Fruit fly (Drosophila melanogaster): Measurements from ENCODE around the gene Lcp65Af.

Gene Lcp65Af

DNA sequence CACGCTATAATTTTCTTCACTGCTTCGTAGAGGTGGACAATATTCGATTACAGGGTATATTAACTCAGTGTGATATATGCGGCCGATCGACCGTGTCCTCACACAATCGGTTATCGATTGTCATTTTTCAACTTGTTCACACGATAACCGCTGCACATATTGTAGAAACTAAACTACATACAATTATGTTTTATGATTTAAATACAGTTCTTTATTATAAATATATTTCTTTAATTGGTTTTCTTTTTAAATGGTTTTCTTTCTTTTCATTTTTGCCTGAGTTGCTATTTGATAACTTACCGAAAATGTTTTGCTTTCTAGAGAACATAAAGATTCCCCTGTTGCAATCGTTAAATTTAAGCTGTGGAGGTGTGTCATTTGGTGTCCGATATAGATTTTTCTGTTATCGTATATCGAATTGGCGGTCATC is 37.2 kb upstream of the Lcp65Af start, which contains the start of the genes fmt and CG7376:
Gene fmt, minus strand, starts transcription at position 55 of the 430 bp plus-strand sequence.
Gene CG7376, plus strand, starts transcription at position 423 of the 430 bp plus-strand sequence.
- peak; percentile 6 for TF ChIP-seq sv (GFP tag; optimal IDR thresholded peaks at IDR 0.05)
- peak; percentile 37 for TF ChIP-seq OdsH (GFP tag; optimal IDR thresholded peaks at IDR 0.05)
- no peak for TF ChIP-seq Jra (GFP tag; optimal IDR thresholded peaks at IDR 0.05)

DNA sequence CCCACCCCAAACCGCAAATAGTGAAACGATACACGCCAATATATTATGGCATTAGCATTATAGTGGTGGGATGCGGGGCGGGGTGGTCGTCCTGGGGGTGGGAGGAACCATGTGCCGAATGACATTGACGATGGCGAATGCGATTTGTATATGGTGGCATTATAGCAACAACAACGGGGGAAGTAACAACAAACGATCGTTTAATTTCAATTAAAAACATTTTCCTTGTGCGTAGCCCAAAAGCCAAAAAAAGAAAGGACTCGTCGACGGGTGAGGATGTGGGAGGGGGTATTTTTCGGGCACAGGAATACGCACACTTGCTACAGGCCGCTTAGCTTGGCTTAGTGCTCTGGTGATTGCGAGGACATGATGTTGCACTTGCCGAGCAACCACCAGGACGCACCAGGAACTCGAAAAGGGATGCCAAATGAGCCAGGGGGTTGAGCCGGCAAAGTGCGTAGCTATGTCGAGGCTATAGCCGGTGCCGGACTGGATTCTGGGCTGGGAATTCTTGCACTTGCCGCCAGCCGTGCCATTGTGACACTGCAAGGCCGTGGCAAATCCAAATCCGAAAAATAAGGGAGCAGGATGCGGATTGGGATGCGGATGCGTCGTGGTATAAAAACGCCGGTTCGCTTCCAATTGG is 26.0 kb upstream of the Lcp65Af start, which contains the start of gene Prdm13:
Gene Prdm13, plus strand, starts transcription at position 645 of the 646 bp plus-strand sequence.
- TF ChIP-seq psq (GFP tag; optimal IDR thresholded peaks at IDR 0.05) (no peak), OdsH (GFP tag; optimal IDR thresholded peaks at IDR 0.05) (no peak), usp (GFP tag; optimal IDR thresholded peaks at IDR 0.05) (no peak), Sp1 (GFP tag; optimal IDR thresholded peaks at IDR 0.05) (no peak), lola (GFP tag; optimal IDR thresholded peaks at IDR 0.05) (no peak), Myc (optimal IDR thresholded peaks at IDR 0.05) (no peak), woc (GFP tag; optimal IDR thresholded peaks at IDR 0.05) (no peak), sv (GFP tag; optimal IDR thresholded peaks at IDR 0.05) (no peak), Abd-B (GFP tag; optimal IDR thresholded peaks at IDR 0.05) (no peak), N (GFP tag; optimal IDR thresholded peaks at IDR 0.05) (no peak), dmrt93B (GFP tag; optimal IDR thresholded peaks at IDR 0.05) (no peak), h (GFP tag; optimal IDR thresholded peaks at IDR 0.05) (no peak), foxo (GFP tag; optimal IDR thresholded peaks at IDR 0.05) (no peak), sage (GFP tag; optimal IDR thresholded peaks at IDR 0.05) (no peak), Hr78 (GFP tag; optimal IDR thresholded peaks at IDR 0.05) (no peak), dsf (GFP tag; optimal IDR thresholded peaks at IDR 0.05; ENCODE audit: borderline replicate concordance) (no peak), tai (GFP tag; optimal IDR thresholded peaks at IDR 0.05) (no peak), HLH106 (tag; optimal IDR thresholded peaks at IDR 0.05) (no peak), jim (GFP tag; optimal IDR thresholded peaks at IDR 0.05) (no peak)

DNA sequence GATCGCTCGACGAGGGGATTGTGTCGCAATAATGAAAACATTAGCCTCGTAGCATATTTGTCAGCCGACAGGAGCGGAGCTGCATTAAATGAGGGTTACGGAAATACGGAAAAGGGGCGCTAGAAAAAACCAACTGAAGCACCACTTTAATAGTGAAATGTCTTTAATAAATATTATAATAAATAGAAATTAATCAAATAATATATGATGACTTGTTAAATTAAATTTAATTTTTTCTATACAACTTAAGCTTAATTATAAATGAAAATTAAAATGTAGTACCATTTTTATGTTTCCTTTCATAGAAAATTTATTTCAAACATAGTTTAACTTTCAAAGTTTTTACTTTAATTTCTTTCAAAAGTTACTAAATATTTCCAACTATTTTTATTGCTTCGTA is 25.4 kb upstream of the Lcp65Af start:
- TF ChIP-seq sage (GFP tag; optimal IDR thresholded peaks at IDR 0.05) (no peak), Dfd (GFP tag; optimal IDR thresholded peaks at IDR 0.05) (no peak), sv (GFP tag; optimal IDR thresholded peaks at IDR 0.05) (no peak), CrebA (GFP tag; optimal IDR thresholded peaks at IDR 0.05; ENCODE audit: borderline replicate concordance) (no peak), dmrt93B (GFP tag; optimal IDR thresholded peaks at IDR 0.05) (no peak), usp (GFP tag; optimal IDR thresholded peaks at IDR 0.05) (no peak), rgr (GFP tag; optimal IDR thresholded peaks at IDR 0.05) (no peak), Rel (GFP tag; optimal IDR thresholded peaks at IDR 0.05) (no peak), Rel (tag; optimal IDR thresholded peaks at IDR 0.05) (no peak), Hr78 (GFP tag; optimal IDR thresholded peaks at IDR 0.05) (no peak)

DNA sequence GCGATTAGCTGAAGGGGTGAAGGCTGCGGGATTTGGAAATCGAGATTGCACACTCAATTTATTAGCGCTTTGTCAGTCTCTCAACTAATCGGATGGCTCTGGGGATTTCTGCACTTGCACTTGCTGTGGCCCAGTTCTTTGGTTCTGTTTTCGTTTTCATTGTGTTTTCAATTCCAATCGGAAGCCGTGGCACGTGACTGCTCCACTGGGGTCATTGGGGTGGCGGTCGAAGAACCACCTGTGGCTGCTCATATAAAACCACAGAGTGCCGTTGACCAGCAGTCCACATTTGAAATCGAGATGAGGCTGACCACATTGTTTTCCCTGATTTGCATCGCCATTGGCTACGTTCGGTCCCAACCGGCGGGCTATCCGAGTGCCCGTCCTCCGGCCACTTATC is 23.9 kb upstream of the Lcp65Af start, which contains the start of gene Cpr65Az:
Gene Cpr65Az, plus strand, starts transcription at position 301 of the 400 bp plus-strand sequence.
- TF ChIP-seq Dif (GFP tag; optimal IDR thresholded peaks at IDR 0.05; ENCODE audit: partially characterized antibody) (no peak), CrebA (GFP tag; optimal IDR thresholded peaks at IDR 0.05; ENCODE audit: borderline replicate concordance) (no peak), dmrt93B (GFP tag; optimal IDR thresholded peaks at IDR 0.05) (no peak), Hnf4 (GFP tag; optimal IDR thresholded peaks at IDR 0.05) (no peak), woc (GFP tag; optimal IDR thresholded peaks at IDR 0.05) (no peak), GATAd (GFP tag; optimal IDR thresholded peaks at IDR 0.05) (no peak), h (GFP tag; optimal IDR thresholded peaks at IDR 0.05) (no peak), Myc (optimal IDR thresholded peaks at IDR 0.05) (no peak), N (GFP tag; optimal IDR thresholded peaks at IDR 0.05) (no peak), Hr83 (GFP tag; optimal IDR thresholded peaks at IDR 0.05; ENCODE audit: poor library complexity, severe bottlenecking) (no peak), sv (GFP tag; optimal IDR thresholded peaks at IDR 0.05) (no peak), jim (GFP tag; optimal IDR thresholded peaks at IDR 0.05) (no peak), Abd-B (GFP tag; optimal IDR thresholded peaks at IDR 0.05) (no peak), foxo (GFP tag; optimal IDR thresholded peaks at IDR 0.05) (no peak), dl (GFP tag; optimal IDR thresholded peaks at IDR 0.05; ENCODE audit: insufficient read depth in 1 of 2, partially characterized antibody in 2 of 2) (no peak)

DNA sequence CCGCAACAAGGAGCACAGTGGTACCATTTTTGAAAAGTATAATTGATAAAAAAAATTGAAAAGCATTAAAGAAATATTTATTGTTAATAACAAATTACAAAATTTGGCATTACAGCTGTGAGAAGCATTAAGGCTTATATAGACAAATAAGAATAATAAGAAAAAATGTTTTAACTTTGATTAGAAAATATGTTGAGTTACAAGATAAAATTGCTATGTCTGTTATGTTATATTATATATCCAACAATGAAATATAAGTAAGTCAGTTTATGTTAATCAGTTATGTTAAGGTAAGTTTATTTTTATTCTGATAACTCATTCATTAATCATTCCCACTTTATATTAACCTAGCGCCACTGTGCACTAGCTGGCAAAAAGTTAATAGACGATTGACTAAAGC is 23.3 kb upstream of the Lcp65Af start:
- TF ChIP-seq CrebA (GFP tag; optimal IDR thresholded peaks at IDR 0.05; ENCODE audit: borderline replicate concordance) (no peak), br (GFP tag; optimal IDR thresholded peaks at IDR 0.05) (no peak), fru (GFP tag; optimal IDR thresholded peaks at IDR 0.05) (no peak), brk (GFP tag; optimal IDR thresholded peaks at IDR 0.05) (no peak), usp (GFP tag; optimal IDR thresholded peaks at IDR 0.05) (no peak), foxo (GFP tag; optimal IDR thresholded peaks at IDR 0.05) (no peak), N (GFP tag; optimal IDR thresholded peaks at IDR 0.05) (no peak), Abd-B (GFP tag; optimal IDR thresholded peaks at IDR 0.05) (no peak), rgr (GFP tag; optimal IDR thresholded peaks at IDR 0.05) (no peak), Hr83 (GFP tag; optimal IDR thresholded peaks at IDR 0.05; ENCODE audit: poor library complexity, severe bottlenecking) (no peak), ey (GFP tag; optimal IDR thresholded peaks at IDR 0.05) (no peak), CG9705 (GFP tag; optimal IDR thresholded peaks at IDR 0.05) (no peak), tai (GFP tag; optimal IDR thresholded peaks at IDR 0.05) (no peak), Dif (GFP tag; optimal IDR thresholded peaks at IDR 0.05; ENCODE audit: partially characterized antibody) (no peak), Dfd (GFP tag; optimal IDR thresholded peaks at IDR 0.05) (no peak), dl (GFP tag; optimal IDR thresholded peaks at IDR 0.05; ENCODE audit: insufficient read depth in 1 of 2, partially characterized antibody in 2 of 2) (no peak), sage (GFP tag; optimal IDR thresholded peaks at IDR 0.05) (no peak), h (GFP tag; optimal IDR thresholded peaks at IDR 0.05) (no peak), Vsx2 (GFP tag; optimal IDR thresholded peaks at IDR 0.05; ENCODE audit: partially characterized antibody) (no peak), psq (GFP tag; optimal IDR thresholded peaks at IDR 0.05) (no peak)

All from whole organism, wandering third instar larva.